Fruit fly (Drosophila melanogaster) whole organism, wandering third instar larva: ENCODE results near the gene CG32112.

Source experiments
- CG32264 ChIP-seq: fragments of 200-800 bp; sonication (Bioruptor generic); optimal IDR thresholded peaks from 2 replicates; lab custom pipeline; 2016; ENCODE audit warnings: missing biosample characterization, missing genetic modification characterization
- GATAd ChIP-seq: sonication (Bioruptor generic); optimal IDR thresholded peaks from 2 replicates; lab custom pipeline; 2016; ENCODE audit warnings: missing biosample characterization, missing genetic modification characterization
- Hnf4 ChIP-seq: fragments of 200-800 bp; sonication (Bioruptor generic); optimal IDR thresholded peaks from 2 replicates; lab custom pipeline; 2016; ENCODE audit warnings: missing biosample characterization, mild to moderate bottlenecking, missing genetic modification characterization
- Hr78 ChIP-seq: fragments of >200 bp; optimal IDR thresholded peaks from 2 replicates; lab custom pipeline; 2017; ENCODE audit warnings: missing biosample characterization, missing genetic modification characterization
- Mio ChIP-seq: sonication (Bioruptor generic); optimal IDR thresholded peaks from 2 replicates; lab custom pipeline; 2016; ENCODE audit warnings: missing biosample characterization, missing genetic modification characterization
- foxo ChIP-seq, 2 experiments: fragments of 200-800 bp; sonication (Bioruptor generic); optimal IDR thresholded peaks; 2 replicates in 1 of 2; 3 replicates in 1 of 2; lab custom pipeline; 2016 to 2017; ENCODE audit warnings: missing biosample characterization in 2 of 2, missing genetic modification characterization in 2 of 2
- fru ChIP-seq: fragments of 200-800 bp; sonication (Bioruptor generic); optimal IDR thresholded peaks from 3 replicates; lab custom pipeline; 2016; ENCODE audit warnings: missing biosample characterization, mild to moderate bottlenecking, missing genetic modification characterization
- lola ChIP-seq: fragments of >200 bp; optimal IDR thresholded peaks from 2 replicates; lab custom pipeline; 2017; ENCODE audit warnings: missing biosample characterization, missing genetic modification characterization
- psq ChIP-seq: fragments of 200-800 bp; sonication (Bioruptor generic); optimal IDR thresholded peaks from 3 replicates; lab custom pipeline; 2017; ENCODE audit warnings: missing biosample characterization, mild to moderate bottlenecking, missing genetic modification characterization, moderate library complexity

DNA sequence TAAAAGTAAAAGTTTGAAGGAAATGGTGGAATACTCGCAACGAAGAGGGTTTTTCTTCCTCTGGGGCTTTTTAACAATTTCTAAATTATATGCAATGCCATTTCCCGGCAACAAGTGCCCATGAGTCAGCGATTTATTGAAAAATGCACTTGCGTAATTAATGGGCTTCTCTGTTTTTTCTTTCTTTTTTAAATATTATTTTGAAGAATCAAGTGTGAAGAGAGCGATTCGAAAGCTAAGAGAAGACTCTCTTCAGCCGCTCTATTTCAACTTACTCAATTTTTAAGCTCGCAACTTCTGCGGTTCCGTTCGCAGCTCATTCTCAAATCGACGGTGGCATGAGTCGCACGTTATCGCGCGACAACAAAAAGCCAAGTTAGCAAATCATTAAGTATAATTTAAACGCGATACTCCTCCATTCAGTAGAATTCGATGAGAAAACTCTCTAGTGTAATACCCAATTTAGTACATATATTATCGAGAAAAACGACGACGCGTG is 48.4 kb downstream of the CG32112 start, which contains the start of gene CG42709:
- TF ChIP-seq Mio (GFP tag; lab: Kevin White, UChicago) (no peak), GATAd (no peak), fru (GFP tag; lab: Kevin White, UChicago) (no peak), Hnf4 (GFP tag; lab: Kevin White, UChicago) (peak; percentile 25), CG32264 (GFP tag; lab: Kevin White, UChicago) (no peak), lola (GFP tag; lab: Kevin White, UChicago) (no peak), foxo (GFP tag; optimal IDR thresholded peaks at IDR 0.05; lab: Kevin White, UChicago) (no peak), psq (no peak), Hr78 (GFP tag; lab: Kevin White, UChicago) (no peak)
